Fruit fly (Drosophila melanogaster) whole organism: ENCODE data around the gene Pp2A-29B.

Source experiments
- CG8478 ChIP-seq: fragments of >200 bp; optimal IDR thresholded peaks from 2 replicates; lab custom pipeline; 2018; ENCODE audit warnings: inconsistent platforms
- Dll ChIP-seq: fragments of >200 bp; optimal IDR thresholded peaks from 2 replicates; lab custom pipeline; 2017
- EcR ChIP-seq, 2 experiments: fragments of >200 bp; optimal IDR thresholded peaks; 2 replicates each; lab custom pipeline; 2017; ENCODE audit warnings: missing biosample characterization in 2 of 2, missing genetic modification characterization in 2 of 2, missing genetic modification reagents in 2 of 2
- pan ChIP-seq: fragments of >200 bp; optimal IDR thresholded peaks from 2 replicates; lab custom pipeline; 2017
- psq ChIP-seq: fragments of >200 bp; optimal IDR thresholded peaks from 2 replicates; lab custom pipeline; 2017
- usp ChIP-seq: fragments of >200 bp; optimal IDR thresholded peaks from 2 replicates; lab custom pipeline; 2017; ENCODE audit warnings: missing biosample characterization, missing genetic modification characterization, mixed read lengths

Pp2A-29B gene

DNA sequence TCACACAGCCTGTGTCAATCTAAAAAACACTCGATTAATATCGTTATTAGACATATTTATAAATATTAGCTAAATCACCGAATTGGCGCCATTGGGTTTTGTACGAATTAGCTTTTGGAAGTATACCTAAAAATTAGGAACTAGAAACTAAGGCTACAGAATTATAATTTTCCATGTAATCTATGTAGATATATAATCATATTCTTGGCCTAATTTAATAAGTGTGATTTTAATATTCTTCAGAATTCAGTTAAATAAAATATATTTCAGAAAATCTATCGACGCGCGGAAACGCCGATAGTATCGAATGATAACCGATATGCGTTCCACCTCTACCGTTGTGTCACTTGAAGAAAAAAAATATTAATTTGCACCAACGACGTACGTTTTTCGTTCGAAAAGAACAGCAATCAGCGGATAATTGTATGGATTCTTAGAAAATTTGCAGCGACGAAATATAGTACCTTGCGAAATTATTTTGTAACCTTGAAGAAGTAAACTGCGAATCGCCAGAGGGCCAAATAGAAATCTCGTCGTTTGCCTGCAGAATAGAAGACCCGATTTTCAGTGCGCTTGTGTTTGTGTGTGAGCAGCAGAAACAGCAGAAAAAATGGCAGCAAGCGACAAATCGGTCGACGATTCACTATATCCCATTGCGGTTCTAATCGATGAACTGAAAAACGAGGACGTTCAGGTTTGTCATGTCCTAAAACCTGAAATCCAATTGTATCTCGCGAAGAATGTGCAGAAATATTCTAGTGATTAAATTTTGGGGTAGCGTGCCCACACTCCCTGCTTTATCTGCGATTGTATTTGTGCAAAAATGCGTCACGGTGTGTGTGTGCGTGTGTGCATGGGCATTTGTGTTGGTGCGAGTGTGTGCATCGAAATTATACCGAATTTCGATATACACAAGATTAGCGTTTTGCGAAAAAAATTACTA lies at the start of gene Pp2A-29B:
TSS of gene Pp2A-29B (plus strand) at position 338 of the 943 bp plus-strand sequence.
- TF ChIP-seq usp (GFP tag; lab: Kevin White, UChicago) (no peak), Dll (lab: Kevin White, UChicago) (no peak)

DNA sequence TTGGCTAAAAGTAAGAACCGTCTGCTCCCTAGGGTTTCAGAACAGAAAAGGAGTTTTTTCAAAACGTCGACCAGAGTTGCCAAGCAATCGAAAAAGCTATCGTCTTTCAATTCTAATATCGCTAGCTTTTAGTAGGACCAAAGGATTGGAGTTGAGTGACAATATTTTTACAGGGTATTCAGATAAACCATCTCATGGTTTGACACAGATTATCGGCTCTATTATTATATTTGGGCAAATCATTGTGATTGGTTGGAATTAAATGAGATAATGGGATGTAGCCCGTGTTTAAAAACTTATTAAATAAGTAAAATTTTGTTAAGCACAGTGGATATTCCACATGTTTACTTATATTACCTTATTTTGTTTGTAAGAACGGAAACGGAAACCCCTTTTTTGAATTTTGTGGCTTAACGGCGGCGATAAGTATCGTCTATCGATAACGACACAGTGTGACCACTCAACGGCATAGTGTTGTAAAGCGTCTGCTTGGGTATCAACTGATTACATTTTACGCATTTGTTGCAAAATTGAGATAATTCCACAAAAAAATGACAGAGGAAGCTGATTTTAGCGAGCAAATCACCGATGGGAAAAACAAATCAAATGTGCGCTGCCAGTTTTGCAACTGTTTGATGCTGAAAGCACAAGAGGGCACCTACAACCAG lies 45.8 kb upstream of the Pp2A-29B start, which contains the start of the genes mtsh and strat:
TSS of gene mtsh (minus strand) at position 51 of the 668 bp plus-strand sequence.
TSS of gene strat (plus strand) at position 471 of the 668 bp plus-strand sequence.
- no peak for TF ChIP-seq CG8478 (lab: Kevin White, UChicago)
- no peak for TF ChIP-seq usp (GFP tag; lab: Kevin White, UChicago)
- no peak for TF ChIP-seq EcR (GFP tag; optimal IDR thresholded peaks at IDR 0.05; lab: Kevin White, UChicago)
- TF ChIP-seq Dll (lab: Kevin White, UChicago), result no peak
- no peak for TF ChIP-seq psq (lab: Kevin White, UChicago)
- no peak for TF ChIP-seq pan (lab: Kevin White, UChicago)

DNA sequence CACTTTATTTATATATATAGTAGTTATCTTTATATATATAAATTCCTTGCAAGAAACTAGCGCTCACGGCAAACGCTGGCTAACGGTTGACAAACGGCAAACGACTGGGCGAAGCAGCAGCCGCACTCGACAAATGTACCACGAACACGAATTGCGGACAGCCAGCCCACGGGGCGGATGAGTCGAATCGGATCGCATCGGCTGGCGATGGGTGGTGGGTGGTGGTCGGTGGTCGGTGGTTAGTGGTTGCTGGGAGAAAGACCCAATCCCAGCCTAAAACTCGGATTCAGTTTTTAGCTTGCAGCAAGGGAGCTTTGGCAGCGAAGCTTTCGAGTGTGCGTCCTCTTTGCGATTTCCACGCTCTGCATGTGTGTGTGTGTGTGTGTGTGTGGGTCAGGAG lies 40.7 kb upstream of the Pp2A-29B start, which contains the start of gene CG7781:
TSS of gene CG7781 (minus strand) at position 260 of the 400 bp plus-strand sequence.
- TF ChIP-seq EcR (GFP tag; optimal IDR thresholded peaks at IDR 0.05; lab: Kevin White, UChicago) (no peak), psq (lab: Kevin White, UChicago) (no peak), pan (lab: Kevin White, UChicago) (no peak)

DNA sequence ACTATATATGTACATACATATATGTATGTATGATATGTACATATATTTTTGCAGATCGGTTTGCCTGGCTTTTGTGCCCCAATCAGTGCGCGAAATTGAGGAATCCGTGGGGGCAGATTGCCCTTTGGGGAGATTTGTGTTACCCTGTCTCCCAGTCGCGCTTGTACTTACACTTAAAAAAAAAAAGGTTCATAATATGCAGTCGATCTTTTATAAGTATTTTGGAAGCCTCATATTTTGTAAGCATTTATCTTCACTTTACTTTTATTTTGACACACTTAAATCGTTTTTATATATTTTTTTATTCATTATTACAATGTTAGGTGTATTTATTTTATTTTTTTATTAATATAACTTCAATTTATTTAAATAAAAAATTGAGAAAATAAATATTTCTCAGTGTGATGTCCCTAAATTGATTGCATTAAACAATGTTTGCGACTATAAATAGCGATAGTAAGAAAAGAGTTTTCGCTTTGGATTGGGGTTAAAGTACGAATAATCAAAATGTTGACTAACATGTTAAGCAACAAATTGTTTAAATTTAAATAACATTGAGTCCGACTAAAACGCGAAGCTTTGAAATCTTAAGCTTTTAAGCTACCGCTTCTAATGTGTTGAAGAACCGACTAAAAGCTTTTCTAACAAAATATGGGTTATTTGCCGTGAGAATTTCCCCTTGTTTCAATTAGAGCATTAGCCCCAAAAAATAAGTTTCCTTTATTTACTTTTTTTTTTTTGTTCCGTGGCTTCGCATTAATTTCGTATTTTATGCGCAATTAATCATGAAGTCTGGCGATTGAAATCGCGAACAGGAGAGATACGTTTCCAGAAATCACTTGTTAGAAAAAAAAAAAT lies 39.2 kb upstream of the Pp2A-29B start:
- TF ChIP-seq pan (lab: Kevin White, UChicago), result no peak
- no peak for TF ChIP-seq usp (GFP tag; lab: Kevin White, UChicago)
- no peak for TF ChIP-seq psq (lab: Kevin White, UChicago)
- TF ChIP-seq Dll (lab: Kevin White, UChicago), result no peak
- no peak for TF ChIP-seq EcR (GFP tag; optimal IDR thresholded peaks at IDR 0.05; lab: Kevin White, UChicago)
- TF ChIP-seq CG8478 (lab: Kevin White, UChicago), result no peak

DNA sequence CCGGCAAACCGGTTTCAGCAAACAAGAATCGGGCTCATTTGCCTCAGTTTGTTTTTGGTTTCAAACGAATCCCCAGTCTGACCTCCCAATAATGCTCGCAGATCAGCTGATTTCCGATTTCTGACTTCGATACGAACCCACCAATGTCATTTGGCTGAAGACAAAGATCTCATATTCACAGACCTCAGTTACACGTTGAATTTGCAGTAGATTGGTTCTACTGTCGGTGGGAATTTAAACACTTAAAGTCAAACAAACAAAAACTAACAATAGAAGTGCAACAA lies 38.6 kb upstream of the Pp2A-29B start, which contains the start of gene CG14275:
TSS of gene CG14275 (plus strand) at position 185 of the 284 bp plus-strand sequence.
- TF ChIP-seq psq (lab: Kevin White, UChicago) (no peak), usp (GFP tag; lab: Kevin White, UChicago) (no peak), EcR (GFP tag; optimal IDR thresholded peaks at IDR 0.05; lab: Kevin White, UChicago) (no peak), pan (lab: Kevin White, UChicago) (no peak), Dll (lab: Kevin White, UChicago) (no peak), CG8478 (lab: Kevin White, UChicago) (no peak)

DNA sequence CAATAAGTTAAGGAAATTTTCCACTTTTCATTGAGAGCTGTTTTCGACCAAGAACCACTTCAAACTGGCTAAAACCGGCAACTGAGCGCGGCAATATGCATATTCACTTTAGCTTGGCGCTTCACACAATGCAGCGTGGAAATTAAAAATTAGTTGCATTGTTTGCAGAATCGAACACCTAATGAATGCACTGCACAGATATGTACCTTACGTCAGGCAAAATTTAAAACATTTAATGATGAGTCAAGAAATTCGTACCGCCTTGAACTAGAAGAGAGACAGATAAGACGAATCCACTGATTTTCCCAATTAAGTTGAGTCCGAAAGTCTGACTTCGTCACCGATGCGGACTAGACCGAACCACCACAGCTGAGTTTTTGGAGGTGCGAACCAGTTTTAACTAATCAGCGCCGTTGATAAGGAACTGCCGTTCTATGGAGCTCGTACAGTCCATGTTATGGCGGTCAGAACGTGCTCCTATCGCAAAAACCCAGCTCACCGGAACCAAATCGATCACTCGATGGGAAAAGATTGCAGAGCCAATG lies 38.0 kb upstream of the Pp2A-29B start:
- no peak for TF ChIP-seq CG8478 (lab: Kevin White, UChicago)
- no peak for TF ChIP-seq psq (lab: Kevin White, UChicago)
- TF ChIP-seq Dll (lab: Kevin White, UChicago), result no peak
- no peak for TF ChIP-seq EcR (GFP tag; optimal IDR thresholded peaks at IDR 0.05; lab: Kevin White, UChicago)
- no peak for TF ChIP-seq pan (lab: Kevin White, UChicago)
- TF ChIP-seq usp (GFP tag; lab: Kevin White, UChicago), result no peak

DNA sequence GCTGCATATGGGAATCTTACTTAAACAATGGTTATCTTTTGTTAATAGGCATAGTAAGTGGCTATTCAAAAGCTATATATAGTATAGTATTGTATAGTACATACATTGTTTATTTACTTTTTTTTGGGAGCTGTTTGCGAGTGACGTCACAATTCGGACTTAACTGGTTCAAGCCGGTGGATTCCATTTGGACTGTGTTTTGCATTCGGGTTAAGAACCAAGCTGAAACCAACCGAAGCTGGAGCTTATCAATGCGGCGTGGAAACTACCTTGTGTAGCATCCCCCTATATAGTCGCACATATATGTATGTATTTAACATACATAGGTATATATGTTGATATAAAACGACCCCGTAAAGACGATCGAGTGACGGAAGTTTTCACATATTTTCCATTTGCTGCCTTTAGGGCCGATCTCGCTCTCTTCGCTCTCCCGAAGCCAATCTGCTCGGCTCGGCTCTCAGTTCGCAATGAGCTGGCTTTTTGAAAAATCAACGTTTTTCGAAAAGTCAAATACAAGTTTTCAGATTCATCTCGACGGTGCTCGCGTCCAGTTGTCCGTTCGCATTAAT lies 37.2 kb upstream of the Pp2A-29B start:
- TF ChIP-seq usp (GFP tag; lab: Kevin White, UChicago) (no peak), Dll (lab: Kevin White, UChicago) (no peak), CG8478 (lab: Kevin White, UChicago) (no peak), pan (lab: Kevin White, UChicago) (no peak)

DNA sequence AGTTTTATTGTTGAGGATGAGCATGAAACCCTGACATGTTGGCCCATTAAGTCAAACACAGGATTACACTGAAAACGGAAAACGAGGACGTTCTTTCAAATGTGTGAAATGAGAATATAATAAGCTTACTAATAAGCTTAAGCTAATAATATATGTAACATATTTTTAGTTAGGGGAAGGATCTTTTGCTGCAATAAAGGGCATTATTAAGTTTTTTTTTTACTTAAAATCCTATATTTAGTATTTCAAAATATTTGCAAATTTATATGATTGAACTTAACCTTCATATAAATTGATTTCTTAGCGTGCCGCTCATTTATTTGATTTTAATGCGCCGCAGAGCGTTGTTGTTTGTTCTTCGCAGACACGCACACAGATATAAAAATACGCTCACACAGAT lies 32.7 kb upstream of the Pp2A-29B start:
- TF ChIP-seq pan (lab: Kevin White, UChicago) (no peak), usp (GFP tag; lab: Kevin White, UChicago) (no peak), CG8478 (lab: Kevin White, UChicago) (no peak), EcR (GFP tag; optimal IDR thresholded peaks at IDR 0.05; lab: Kevin White, UChicago) (no peak), psq (lab: Kevin White, UChicago) (no peak), Dll (lab: Kevin White, UChicago) (no peak)

DNA sequence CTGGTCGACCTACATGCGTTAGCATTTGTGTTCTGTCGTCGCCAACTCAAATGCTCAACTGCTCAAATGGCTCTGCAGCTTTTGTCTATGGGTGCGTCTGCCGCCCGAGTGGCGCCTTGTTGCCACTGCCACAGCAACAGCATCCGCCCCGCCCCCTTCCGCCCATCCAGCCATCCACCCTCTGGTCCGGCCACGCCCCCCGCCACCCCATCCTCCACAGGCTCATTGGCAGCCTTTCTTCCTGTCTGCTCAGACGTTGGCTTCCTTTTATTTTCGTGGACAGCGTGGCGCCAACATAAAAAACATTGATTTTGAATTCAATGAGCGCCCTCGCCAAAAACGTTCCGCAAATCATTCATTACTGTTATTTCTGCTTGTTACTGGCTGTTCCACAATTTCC lies 32.2 kb upstream of the Pp2A-29B start:
- TF ChIP-seq pan (lab: Kevin White, UChicago) (no peak), psq (lab: Kevin White, UChicago) (no peak), EcR (GFP tag; optimal IDR thresholded peaks at IDR 0.05; lab: Kevin White, UChicago) (no peak), CG8478 (lab: Kevin White, UChicago) (no peak), Dll (lab: Kevin White, UChicago) (no peak), usp (GFP tag; lab: Kevin White, UChicago) (no peak)

DNA sequence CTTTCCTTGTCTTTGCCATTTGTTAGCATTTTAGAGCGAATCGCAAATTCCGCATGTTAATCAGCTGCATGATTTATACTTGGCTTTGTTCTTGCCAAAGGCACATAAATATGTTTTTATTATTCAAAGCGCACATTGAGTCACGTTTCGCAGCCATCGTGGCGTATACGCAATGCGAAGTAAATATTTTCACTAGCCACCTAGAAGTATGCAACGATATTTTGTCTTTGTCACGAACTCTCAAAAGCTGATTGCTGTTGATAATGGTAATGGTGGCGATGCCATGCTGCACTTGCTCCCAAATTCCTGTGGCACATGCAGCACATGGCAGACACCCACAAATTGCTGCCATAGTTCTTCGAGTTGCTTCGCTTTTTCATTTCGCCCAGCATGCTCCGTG lies 31.1 kb upstream of the Pp2A-29B start:
- TF ChIP-seq CG8478 (lab: Kevin White, UChicago) (no peak), usp (GFP tag; lab: Kevin White, UChicago) (no peak), pan (lab: Kevin White, UChicago) (no peak), Dll (lab: Kevin White, UChicago) (no peak), EcR (GFP tag; optimal IDR thresholded peaks at IDR 0.05; lab: Kevin White, UChicago) (no peak)
